Fruit fly (Drosophila melanogaster) whole organism, pupa: Measurements from ENCODE around the gene CG44290.

Experiments used
- CG10348 ChIP-seq: fragments of 200-800 bp; sonication (Bioruptor generic); IDR thresholded peaks from 2 replicates; pipeline ENCODE4 v1.3.6; 2022; ENCODE audit warnings: missing biosample characterization, missing genetic modification characterization
- CG12605 ChIP-seq: fragments of 200-800 bp; sonication (Bioruptor generic); IDR thresholded peaks from 2 replicates; pipeline ENCODE4 v1.3.6; 2022; ENCODE audit warnings: missing biosample characterization, missing genetic modification characterization
- CG13204 ChIP-seq: fragments of 200-800 bp; sonication (Bioruptor generic); optimal IDR thresholded peaks from 2 replicates; lab custom pipeline; 2018; ENCODE audit warnings: missing biosample characterization, mild to moderate bottlenecking, missing genetic modification characterization, moderate library complexity
- CG14655 ChIP-seq: fragments of 200-800 bp; sonication (Bioruptor generic); optimal IDR thresholded peaks from 3 replicates; lab custom pipeline; 2017; ENCODE audit warnings: mild to moderate bottlenecking, missing biosample characterization, missing genetic modification reagents, missing genetic modification characterization
- CG15710 ChIP-seq: fragments of 200-800 bp; sonication (Bioruptor generic); optimal IDR thresholded peaks from 2 replicates; lab custom pipeline; 2018; ENCODE audit warnings: missing biosample characterization, mild to moderate bottlenecking, missing genetic modification characterization, moderate library complexity
- CG17806 ChIP-seq: fragments of 200-800 bp; sonication (Bioruptor generic); optimal IDR thresholded peaks from 2 replicates; lab custom pipeline; 2018; ENCODE audit warnings: missing biosample characterization, mild to moderate bottlenecking, missing genetic modification characterization, moderate library complexity
- CG32121 ChIP-seq: fragments of 200-800 bp; sonication (Bioruptor generic); IDR thresholded peaks from 2 replicates; pipeline ENCODE4 v1.3.6; 2022; ENCODE audit warnings: missing biosample characterization, missing genetic modification characterization
- CG34367 ChIP-seq: fragments of 200-800 bp; sonication (Bioruptor generic); optimal IDR thresholded peaks from 2 replicates; lab custom pipeline; 2018; ENCODE audit warnings: missing biosample characterization, mild to moderate bottlenecking, missing genetic modification characterization
- CG4496 ChIP-seq: fragments of 200-800 bp; sonication (Bioruptor generic); IDR thresholded peaks from 3 replicates; pipeline ENCODE4 v1.3.6; 2022; ENCODE audit warnings: missing biosample characterization, missing genetic modification characterization
- CG8159 ChIP-seq: fragments of 200-800 bp; sonication (Bioruptor generic); optimal IDR thresholded peaks from 3 replicates; lab custom pipeline; 2018; ENCODE audit warnings: missing biosample characterization, mild to moderate bottlenecking, missing genetic modification characterization, moderate library complexity
- CG8301 ChIP-seq: fragments of 200-800 bp; sonication (Bioruptor generic); optimal IDR thresholded peaks from 2 replicates; lab custom pipeline; 2018; ENCODE audit warnings: missing biosample characterization, mild to moderate bottlenecking, missing genetic modification characterization
- CG9948 ChIP-seq: fragments of 200-800 bp; sonication (Bioruptor generic); optimal IDR thresholded peaks from 2 replicates; lab custom pipeline; 2018; ENCODE audit warnings: missing biosample characterization, mild to moderate bottlenecking, missing genetic modification characterization, moderate library complexity
- D1 ChIP-seq: fragments of 200-800 bp; sonication (Bioruptor generic); optimal IDR thresholded peaks from 2 replicates; lab custom pipeline; 2018; ENCODE audit warnings: missing biosample characterization, mild to moderate bottlenecking, missing genetic modification characterization, moderate library complexity
- EcR ChIP-seq: fragments of 200-800 bp; sonication (Bioruptor generic); optimal IDR thresholded peaks from 3 replicates; lab custom pipeline; 2019; ENCODE audit warnings: missing biosample characterization, missing genetic modification characterization, mild to moderate bottlenecking, moderate library complexity, missing genetic modification reagents
- Ets98B ChIP-seq: fragments of 200-800 bp; sonication (Bioruptor generic); IDR thresholded peaks from 2 replicates; pipeline ENCODE4 v1.3.6; 2022; ENCODE audit warnings: missing biosample characterization, missing genetic modification characterization
- Pif1A ChIP-seq: fragments of 200-800 bp; sonication (Bioruptor generic); optimal IDR thresholded peaks from 3 replicates; lab custom pipeline; 2016; ENCODE audit warnings: missing biosample characterization, missing genetic modification characterization
- Pif1B ChIP-seq: fragments of 200-800 bp; sonication (Bioruptor generic); optimal IDR thresholded peaks from 3 replicates; lab custom pipeline; 2016; ENCODE audit warnings: missing biosample characterization, missing genetic modification characterization
- Snoo ChIP-seq: fragments of 200-800 bp; sonication (Bioruptor generic); optimal IDR thresholded peaks from 3 replicates; lab custom pipeline; 2017; ENCODE audit warnings: missing biosample characterization, mild to moderate bottlenecking, missing genetic modification characterization, inconsistent platforms
- fd96Ca ChIP-seq: fragments of 200-800 bp; sonication (Bioruptor generic); IDR thresholded peaks from 3 replicates; pipeline ENCODE4 v1.3.6; 2022; ENCODE audit warnings: missing biosample characterization, missing genetic modification characterization
- gl ChIP-seq: fragments of 200-800 bp; sonication (Bioruptor generic); optimal IDR thresholded peaks from 2 replicates; lab custom pipeline; 2018; ENCODE audit warnings: missing biosample characterization, mild to moderate bottlenecking, missing genetic modification characterization
- rn ChIP-seq: fragments of 200-800 bp; sonication (Bioruptor generic); IDR thresholded peaks from 2 replicates; pipeline ENCODE4 v1.3.6; 2022; ENCODE audit warnings: missing biosample characterization, missing genetic modification characterization

The CG44290 gene

DNA sequence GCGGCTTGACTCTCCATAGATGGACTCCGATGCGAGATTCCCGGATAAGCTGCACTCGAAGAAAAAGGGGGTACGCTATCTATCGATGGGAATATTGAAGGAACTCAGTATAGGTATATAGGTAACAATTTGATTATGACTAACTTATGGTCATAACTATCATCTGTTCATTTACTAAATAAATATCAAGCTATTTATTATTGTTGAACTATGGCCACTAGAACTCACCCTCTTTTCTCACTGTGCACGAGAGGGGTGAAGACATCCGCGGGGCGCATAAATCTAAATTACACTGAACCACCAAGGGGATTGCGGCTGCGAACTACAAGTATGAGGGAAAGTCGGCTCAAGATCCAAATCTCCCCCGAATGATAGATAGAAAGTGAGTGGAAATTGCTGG lies at the start of gene CG44290:
CG44290 (minus strand) TSS at position 317 of the 400 bp plus-strand sequence.
- TF ChIP-seq CG12605 (GFP tag; lab: Robert Waterston, UW) = no peak

DNA sequence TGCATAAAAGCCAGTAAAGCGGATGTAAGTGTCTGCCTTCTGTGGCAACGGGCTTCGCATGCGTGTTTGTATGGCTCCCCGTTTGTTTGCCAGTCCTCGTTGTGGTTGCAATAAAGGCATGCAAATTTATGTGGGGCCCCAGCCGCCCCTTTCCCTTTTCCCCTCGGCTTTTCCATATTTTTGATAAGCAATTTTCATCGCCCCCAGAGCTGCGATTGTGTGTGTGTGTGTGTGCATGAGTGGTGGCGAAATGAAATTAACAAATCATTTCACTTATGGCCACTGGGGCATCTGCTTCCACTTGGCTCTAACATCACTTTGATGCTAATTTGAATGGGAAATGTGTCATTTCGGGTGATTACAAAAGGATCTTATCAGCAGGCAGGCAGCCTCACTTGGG lies 46.9 kb upstream of the CG44290 start, which contains the start of gene Gr98a:
Gr98a (plus strand) TSS at position 301 of the 400 bp plus-strand sequence.
- no peak for TF ChIP-seq CG10348 (GFP tag; lab: Robert Waterston, UW)
- no peak for TF ChIP-seq CG13204 (GFP tag; lab: Kevin White, UChicago)
- TF ChIP-seq Ets98B = no peak
- no peak for TF ChIP-seq fd96Ca
- no peak for TF ChIP-seq CG14655 (GFP tag; lab: Kevin White, UChicago)
- no peak for TF ChIP-seq CG32121
- no peak for TF ChIP-seq CG8301 (tag; lab: Kevin White, UChicago)
- no peak for TF ChIP-seq Snoo (tag; lab: Kevin White, UChicago)
- no peak for TF ChIP-seq CG34367 (tag; lab: Kevin White, UChicago)
- TF ChIP-seq rn (GFP tag; lab: Robert Waterston, UW) = no peak
- no peak for TF ChIP-seq CG8159 (tag; lab: Kevin White, UChicago)
- no peak for TF ChIP-seq CG15710 (tag; lab: Kevin White, UChicago)
- TF ChIP-seq EcR = no peak
- TF ChIP-seq CG4496 (GFP tag; lab: Robert Waterston, UW) = no peak
- no peak for TF ChIP-seq Pif1B
- no peak for TF ChIP-seq CG9948 (tag; lab: Kevin White, UChicago)
- no peak for TF ChIP-seq gl (tag; lab: Kevin White, UChicago)
- TF ChIP-seq D1 (tag; lab: Kevin White, UChicago) = no peak
- TF ChIP-seq Pif1A (GFP tag; lab: Kevin White, UChicago) = no peak
- TF ChIP-seq, all 21 proteins: peak for 0

DNA sequence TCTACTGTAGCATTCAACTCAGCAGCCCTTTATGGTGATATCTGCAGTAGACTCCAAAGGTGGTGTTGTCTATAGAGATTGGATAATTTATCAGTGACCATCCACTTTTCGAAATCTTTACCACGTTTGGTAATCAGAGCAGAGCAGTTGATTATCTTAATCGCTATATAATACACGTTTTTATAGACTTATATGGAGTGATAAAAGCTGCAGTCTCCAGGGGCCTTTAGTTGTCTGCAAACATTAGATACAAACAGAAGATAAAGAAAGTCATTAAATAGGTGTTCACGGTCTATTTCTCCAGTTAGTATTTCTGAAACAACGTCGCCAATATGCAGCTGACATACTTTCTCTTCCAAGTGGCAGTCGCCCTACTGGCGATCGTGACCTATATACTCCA lies 37.6 kb upstream of the CG44290 start, which contains the start of gene Cyp6a18:
Cyp6a18 (plus strand) TSS at position 301 of the 400 bp plus-strand sequence.
- TF ChIP-seq CG17806 (tag; lab: Kevin White, UChicago) = no peak
- no peak for TF ChIP-seq CG8159 (tag; lab: Kevin White, UChicago)
- TF ChIP-seq EcR = no peak
- TF ChIP-seq fd96Ca = no peak
- no peak for TF ChIP-seq Ets98B

- TF ChIP-seq CG32121 (no peak), CG4496 (GFP tag; lab: Robert Waterston, UW) (no peak), Ets98B (no peak), CG8301 (tag; lab: Kevin White, UChicago) (no peak), gl (tag; lab: Kevin White, UChicago) (no peak), Pif1B (no peak), rn (GFP tag; lab: Robert Waterston, UW) (no peak), D1 (tag; lab: Kevin White, UChicago) (no peak), CG17806 (tag; lab: Kevin White, UChicago) (no peak), CG12605 (GFP tag; lab: Robert Waterston, UW) (no peak), CG13204 (GFP tag; lab: Kevin White, UChicago) (no peak)
Measured at dm6 chr3R:27477507-27477906, 36.8 kb upstream of the CG44290 start.

DNA sequence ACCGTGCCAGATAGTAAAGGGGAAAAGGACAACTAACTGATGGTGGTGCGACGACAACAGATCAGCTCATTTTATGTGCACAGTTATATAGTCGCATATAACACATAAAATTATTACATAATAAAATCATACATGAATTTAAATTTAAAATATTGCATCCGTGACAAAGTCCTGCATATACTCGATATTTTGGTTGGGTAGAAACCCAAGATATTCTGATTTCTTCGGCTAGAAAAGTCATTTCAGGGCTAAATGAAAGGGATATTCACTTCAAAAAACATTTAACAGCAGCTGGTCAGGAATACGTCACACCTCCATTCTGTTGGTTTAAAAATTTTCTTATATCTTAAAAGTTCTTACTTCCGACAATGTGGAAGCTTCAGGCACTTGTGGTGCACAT lies 23.1 kb upstream of the CG44290 start, which contains the start of gene CG13978:
CG13978 (plus strand) TSS at position 301 of the 400 bp plus-strand sequence.
- TF ChIP-seq CG9948 (tag; lab: Kevin White, UChicago) (no peak), CG8301 (tag; lab: Kevin White, UChicago) (no peak), CG10348 (GFP tag; lab: Robert Waterston, UW) (no peak), EcR (no peak), CG4496 (GFP tag; lab: Robert Waterston, UW) (no peak), CG14655 (GFP tag; lab: Kevin White, UChicago) (no peak), CG15710 (tag; lab: Kevin White, UChicago) (no peak), CG13204 (GFP tag; lab: Kevin White, UChicago) (no peak), CG8159 (tag; lab: Kevin White, UChicago) (no peak), CG32121 (no peak), Pif1B (no peak), gl (tag; lab: Kevin White, UChicago) (no peak), CG34367 (tag; lab: Kevin White, UChicago) (no peak), Ets98B (no peak), fd96Ca (no peak), Snoo (tag; lab: Kevin White, UChicago) (no peak), D1 (tag; lab: Kevin White, UChicago) (no peak), rn (GFP tag; lab: Robert Waterston, UW) (no peak), Pif1A (GFP tag; lab: Kevin White, UChicago) (no peak)

DNA sequence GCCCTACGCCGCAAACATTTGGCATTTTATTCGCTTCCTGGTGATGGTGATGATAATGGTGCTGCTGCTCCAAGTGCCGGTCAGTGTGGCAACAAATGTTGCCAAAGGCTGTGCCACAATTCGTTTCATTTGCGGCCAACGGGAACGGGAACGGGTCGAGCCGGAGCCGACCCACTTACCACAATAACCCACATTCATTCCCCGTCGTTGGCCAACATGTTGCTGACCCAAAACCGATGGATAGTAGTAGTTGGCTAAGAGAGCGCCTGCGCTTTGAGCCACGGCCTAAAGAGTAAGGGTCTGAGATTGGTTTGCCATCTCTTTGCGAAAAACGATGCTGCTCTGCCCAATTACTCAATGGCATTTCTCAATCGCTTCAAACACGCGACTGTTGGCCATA lies 22.2 kb upstream of the CG44290 start:
- TF ChIP-seq fd96Ca (no peak), CG34367 (tag; lab: Kevin White, UChicago) (no peak), D1 (tag; lab: Kevin White, UChicago) (no peak), CG15710 (tag; lab: Kevin White, UChicago) (no peak), EcR (no peak), CG32121 (no peak), Snoo (tag; lab: Kevin White, UChicago) (no peak), CG17806 (tag; lab: Kevin White, UChicago) (no peak), CG13204 (GFP tag; lab: Kevin White, UChicago) (no peak), CG10348 (GFP tag; lab: Robert Waterston, UW) (no peak), CG8301 (tag; lab: Kevin White, UChicago) (no peak), gl (tag; lab: Kevin White, UChicago) (no peak), Ets98B (no peak), CG12605 (GFP tag; lab: Robert Waterston, UW) (no peak), Pif1B (no peak), CG14655 (GFP tag; lab: Kevin White, UChicago) (no peak), Pif1A (GFP tag; lab: Kevin White, UChicago) (no peak), CG4496 (GFP tag; lab: Robert Waterston, UW) (no peak)
- TF ChIP-seq, all 21 proteins: peak for 0
